Fruit fly (Drosophila melanogaster): ENCODE data around the gene Gmppb.
A peak's percentile ranks its signal among the peaks of the same experiment; 100 is the strongest.

Gene Gmppb

dm6 chr3R:4814677-4815076 lies 3.4 kb downstream of the Gmppb start:
- TF ChIP-seq fkh (GFP tag; optimal IDR thresholded peaks at IDR 0.05) (peak; percentile 45), CG6792 (GFP tag; optimal IDR thresholded peaks at IDR 0.05) (no peak), CG15336 (GFP tag; IDR thresholded peaks at IDR 0.05) (no peak)

dm6 chr3R:4816018-4816417 lies 4.8 kb downstream of the Gmppb start, which contains the start of gene BBS5:
Gene BBS5 (plus strand): TSS chr3R:4816318.
- TF ChIP-seq CG7368 (GFP tag; optimal IDR thresholded peaks at IDR 0.05) (no peak), Ets96B (tag; optimal IDR thresholded peaks at IDR 0.05) (no peak), CG11294 (GFP tag; IDR thresholded peaks at IDR 0.05) (no peak), acj6 (GFP tag; optimal IDR thresholded peaks at IDR 0.05) (no peak), Hr4 (GFP tag; optimal IDR thresholded peaks at IDR 0.05) (no peak), net (GFP tag; optimal IDR thresholded peaks at IDR 0.05) (no peak), Lpt (GFP tag; optimal IDR thresholded peaks at IDR 0.05) (no peak), fd85E (GFP tag; optimal IDR thresholded peaks at IDR 0.05) (no peak), Sox14 (GFP tag; optimal IDR thresholded peaks at IDR 0.05) (no peak), Eip93F (GFP tag; optimal IDR thresholded peaks at IDR 0.05) (no peak), topi (GFP tag; optimal IDR thresholded peaks at IDR 0.05) (no peak), lz (GFP tag; optimal IDR thresholded peaks at IDR 0.05) (no peak), pdm3 (GFP tag; optimal IDR thresholded peaks at IDR 0.05) (no peak), Eip75B (GFP tag; optimal IDR thresholded peaks at IDR 0.05) (no peak), fd59A (GFP tag; optimal IDR thresholded peaks at IDR 0.05) (no peak), CG6792 (GFP tag; optimal IDR thresholded peaks at IDR 0.05) (no peak), CG32006 (GFP tag; optimal IDR thresholded peaks at IDR 0.05) (no peak), CG31627 (GFP tag; optimal IDR thresholded peaks at IDR 0.05) (no peak), cyc (GFP tag; optimal IDR thresholded peaks at IDR 0.05) (no peak)

- TF ChIP-seq svp (GFP tag) (no peak), ss (GFP tag; optimal IDR thresholded peaks at IDR 0.05) (peak in 1 of 2 experiments; percentile 20), CG15336 (GFP tag; IDR thresholded peaks at IDR 0.05) (peak; percentile 23; the same call in 1 of the 2 replicates), CG8632 (GFP tag; optimal IDR thresholded peaks at IDR 0.05) (no peak), CG6854 (GFP tag; optimal IDR thresholded peaks at IDR 0.05) (peak; percentile 39), salr (GFP tag; optimal IDR thresholded peaks at IDR 0.05) (no peak), Lpt (GFP tag; optimal IDR thresholded peaks at IDR 0.05) (no peak), CG1621 (tag; optimal IDR thresholded peaks at IDR 0.05) (peak; percentile 76), Sox14 (GFP tag; optimal IDR thresholded peaks at IDR 0.05) (peak; percentile 78), dac (GFP tag; optimal IDR thresholded peaks at IDR 0.05) (no peak), Blimp-1 (GFP tag; optimal IDR thresholded peaks at IDR 0.05) (no peak), CG16779 (tag; optimal IDR thresholded peaks at IDR 0.05) (peak; percentile 54), esn (GFP tag; optimal IDR thresholded peaks at IDR 0.05) (peak; percentile 19)
These were observed 9.9 kb downstream of the Gmppb start, which contains the start of gene CG14657 for dm6 chr3R:4821098-4821605. Gene CG14657 (minus strand): TSS chr3R:4821432.

dm6 chr3R:4825188-4825587 lies 13.9 kb downstream of the Gmppb start:
- TF ChIP-seq Hr38 (GFP tag; optimal IDR thresholded peaks at IDR 0.05), result no peak
- no peak for TF ChIP-seq cyc (GFP tag; optimal IDR thresholded peaks at IDR 0.05)
- no peak for TF ChIP-seq acj6 (GFP tag; optimal IDR thresholded peaks at IDR 0.05)
- no peak for TF ChIP-seq CG10669 (GFP tag; optimal IDR thresholded peaks at IDR 0.05)
- no peak for TF ChIP-seq Sox15 (GFP tag; optimal IDR thresholded peaks at IDR 0.05)
- no peak for TF ChIP-seq eg (GFP tag; IDR thresholded peaks at IDR 0.05)
- no peak for TF ChIP-seq Gug (GFP tag; IDR thresholded peaks at IDR 0.05)
- no peak for TF ChIP-seq OdsH (GFP tag; optimal IDR thresholded peaks at IDR 0.05)
- no peak for TF ChIP-seq CG6792 (GFP tag; optimal IDR thresholded peaks at IDR 0.05)
- TF ChIP-seq CG15336 (GFP tag; IDR thresholded peaks at IDR 0.05), result no peak
- no peak for TF ChIP-seq CG6808 (GFP tag; optimal IDR thresholded peaks at IDR 0.05)
- no peak for TF ChIP-seq CG9139 (GFP tag; optimal IDR thresholded peaks at IDR 0.05)
- no peak for TF ChIP-seq Blimp-1 (GFP tag; optimal IDR thresholded peaks at IDR 0.05)
- no peak for TF ChIP-seq lz (GFP tag; optimal IDR thresholded peaks at IDR 0.05)
- TF ChIP-seq achi (GFP tag; optimal IDR thresholded peaks at IDR 0.05), result no peak
- TF ChIP-seq CG11762 (GFP tag; optimal IDR thresholded peaks at IDR 0.05; ENCODE audit: insufficient read depth), result no peak
- TF ChIP-seq Sox102F (GFP tag; optimal IDR thresholded peaks at IDR 0.05), result no peak
- TF ChIP-seq net (GFP tag; optimal IDR thresholded peaks at IDR 0.05), result no peak
